Fruit fly (Drosophila melanogaster): ENCODE results near the gene CG13937.
A peak's percentile ranks its signal among the peaks of the same experiment; 100 is the strongest.

CG13937 gene

dm6 chr3L:1886125-1886544 lies 3.3 kb upstream of the CG13937 start (continued):
- TF ChIP-seq CG2712 (tag; optimal IDR thresholded peaks at IDR 0.05), result peak; percentile 91
- peak; percentile 83 for TF ChIP-seq Rx (GFP tag; IDR thresholded peaks at IDR 0.05)
- TF ChIP-seq bsh (GFP tag; optimal IDR thresholded peaks at IDR 0.05), result peak; percentile 86 to 92
- TF ChIP-seq Vsx1 (GFP tag; optimal IDR thresholded peaks at IDR 0.05), result no peak
- peak; percentile 47 for TF ChIP-seq Myb (GFP tag; optimal IDR thresholded peaks at IDR 0.05)
- no peak for TF ChIP-seq cas (GFP tag; IDR thresholded peaks at IDR 0.05)
- TF ChIP-seq Kr (GFP tag; optimal IDR thresholded peaks at IDR 0.05), result peak; percentile 32
- peak; percentile 95 for TF ChIP-seq CG1603 (tag; optimal IDR thresholded peaks at IDR 0.05)
- no peak for TF ChIP-seq CG42726 (GFP tag; IDR thresholded peaks at IDR 0.05; ENCODE audit: partially characterized antibody)
- TF ChIP-seq CG8765 (GFP tag; IDR thresholded peaks at IDR 0.05), result peak; percentile 91
- peak; percentile 82 for TF ChIP-seq chm (GFP tag; IDR thresholded peaks at IDR 0.05)
- peak; percentile 88 for TF ChIP-seq CG4404 (GFP tag; IDR thresholded peaks at IDR 0.05)
- TF ChIP-seq grau (tag; optimal IDR thresholded peaks at IDR 0.05), result peak; percentile 74
- peak; percentile 55 for TF ChIP-seq her (GFP tag; optimal IDR thresholded peaks at IDR 0.05)
- peak; percentile 91 for TF ChIP-seq ara (GFP tag; IDR thresholded peaks at IDR 0.05)
- peak; percentile 51; the same call in 2 of the 4 replicates for TF ChIP-seq Gug (GFP tag; IDR thresholded peaks at IDR 0.05)
- TF ChIP-seq Xrp1 (GFP tag; IDR thresholded peaks at IDR 0.05), result peak; percentile 93
- peak; percentile 54 for TF ChIP-seq CG11723 (GFP tag; optimal IDR thresholded peaks at IDR 0.05)
- no peak for TF ChIP-seq Dll (GFP tag; IDR thresholded peaks at IDR 0.05; ENCODE audit: partially characterized antibody)
- TF ChIP-seq Atf6 (GFP tag; IDR thresholded peaks at IDR 0.05), result peak; percentile 28; the same call in 1 of the 2 replicates
- TF ChIP-seq stwl (tag; optimal IDR thresholded peaks at IDR 0.05), result peak; percentile 57
- peak; percentile 87 for TF ChIP-seq Hsf (GFP tag; optimal IDR thresholded peaks at IDR 0.05)
- peak; percentile 40 for TF ChIP-seq CG17568 (GFP tag; optimal IDR thresholded peaks at IDR 0.05)
- TF ChIP-seq CG2199 (GFP tag; IDR thresholded peaks at IDR 0.05), result peak; percentile 91; the same call in 2 of the 3 replicates
- TF ChIP-seq Side (GFP tag; optimal IDR thresholded peaks at IDR 0.05), result peak; percentile 73
- no peak for TF ChIP-seq Scr (GFP tag; IDR thresholded peaks at IDR 0.05; ENCODE audit: partially characterized antibody)
- TF ChIP-seq Lim3 (GFP tag; IDR thresholded peaks at IDR 0.05), result 0 out of 2 replicates have a peak, but pooled peaks have one; percentile 46
- peak; percentile 46 for TF ChIP-seq klu (GFP tag; IDR thresholded peaks at IDR 0.05)
- TF ChIP-seq seq (GFP tag; IDR thresholded peaks at IDR 0.05), result no peak
- peak; percentile 61 for TF ChIP-seq CG18764 (GFP tag; optimal IDR thresholded peaks at IDR 0.05)

dm6 chr3L:1885436-1885835 lies 2.6 kb upstream of the CG13937 start, which contains the start of gene Tmhs:
TSS of gene Tmhs (plus strand) at chr3L:1885657.
- TF ChIP-seq Med (GFP tag) (peak; percentile 43), CG31365 (tag; optimal IDR thresholded peaks at IDR 0.05) (peak; percentile 35), ranshi (GFP tag; IDR thresholded peaks at IDR 0.05) (0 out of 2 replicates have a peak, but pooled peaks have one; percentile 18), Dref (GFP tag; IDR thresholded peaks at IDR 0.05) (no peak), sens (GFP tag) (peak; percentile 56), ci (GFP tag; IDR thresholded peaks at IDR 0.05) (peak; percentile 65; the same call in 2 of the 3 replicates), Awh (GFP tag; IDR thresholded peaks at IDR 0.05) (0 out of 2 replicates have a peak, but pooled peaks have one; percentile 36), pros (GFP tag; optimal IDR thresholded peaks at IDR 0.05) (peak; percentile 94), CG12769 (tag; optimal IDR thresholded peaks at IDR 0.05) (peak; percentile 90), cg (GFP tag; optimal IDR thresholded peaks at IDR 0.05) (peak; percentile 88), zen2 (GFP tag; IDR thresholded peaks at IDR 0.05; ENCODE audit: partially characterized antibody) (peak; percentile 48; the same call in 1 of the 3 replicates), CG13287 (GFP tag; IDR thresholded peaks at IDR 0.05; ENCODE audit: partially characterized antibody) (peak; percentile 12; the same call in 1 of the 2 replicates), disco-r (GFP tag; optimal IDR thresholded peaks at IDR 0.05) (no peak), CG10267 (tag; optimal IDR thresholded peaks at IDR 0.05) (no peak), Trl (optimal IDR thresholded peaks at IDR 0.05) (peak; percentile 59 to 91), Trl (GFP tag; optimal IDR thresholded peaks at IDR 0.05) (no peak), yki (optimal IDR thresholded peaks at IDR 0.05) (peak; percentile 43), Deaf1 (tag; optimal IDR thresholded peaks at IDR 0.05) (peak; percentile 68), Blimp-1 (GFP tag; optimal IDR thresholded peaks at IDR 0.05) (no peak), vvl (GFP tag; IDR thresholded peaks at IDR 0.05) (peak; percentile 72), sd (tag; optimal IDR thresholded peaks at IDR 0.05) (peak; percentile 27), bbx (GFP tag; IDR thresholded peaks at IDR 0.05; ENCODE audit: partially characterized antibody) (peak; percentile 52)

Measured in whole organism, embryonic.